Worm (Caenorhabditis elegans) whole organism, midembryonic: Measurements from ENCODE around the gene srg-51.

Experiments used
- T22C8.4 ChIP-seq: fragments of 200-800 bp; sonication (Bioruptor generic); IDR thresholded peaks from 2 replicates; pipeline ENCODE4 v1.3.6; 2022; ENCODE audit warnings: missing genetic modification characterization, missing compliant biosample characterization
- cog-1 ChIP-seq: sonication (generic microtip); optimal IDR thresholded peaks from 2 replicates; lab custom pipeline; 2016; ENCODE audit warnings: missing genetic modification characterization, missing compliant biosample characterization
- flt-1 ChIP-seq: fragments of 200-800 bp; sonication (Bioruptor generic); IDR thresholded peaks from 2 replicates; pipeline ENCODE4 v1.3.6; 2022; ENCODE audit warnings: missing genetic modification characterization, missing compliant biosample characterization
- klf-2 ChIP-seq: fragments of 200-800 bp; sonication (Bioruptor generic); conservative IDR thresholded peaks from 2 replicates; pipeline ENCODE4 v1.3.6; 2022; ENCODE audit warnings: missing genetic modification reagents, missing genetic modification characterization, missing compliant biosample characterization
- ref-1 ChIP-seq: fragments of 200-800 bp; sonication (Bioruptor generic); conservative IDR thresholded peaks from 2 replicates; pipeline ENCODE4 v1.3.6; 2022; ENCODE audit warnings: missing genetic modification reagents, missing genetic modification characterization, missing compliant biosample characterization
- ztf-29 ChIP-seq: fragments of 200-800 bp; sonication (Bioruptor generic); IDR thresholded peaks from 2 replicates; pipeline ENCODE4 v1.3.6; 2022; ENCODE audit warnings: missing genetic modification reagents, missing genetic modification characterization, missing compliant biosample characterization

- no peak for TF ChIP-seq T22C8.4
- no peak for TF ChIP-seq flt-1 (GFP tag; lab: Robert Waterston, UW)
- no peak for TF ChIP-seq ztf-29 (GFP tag; lab: Robert Waterston, UW)
- TF ChIP-seq ref-1 (GFP tag; lab: Robert Waterston, UW) = no peak
- no peak for TF ChIP-seq klf-2 (GFP tag; lab: Robert Waterston, UW)
- no peak for TF ChIP-seq cog-1 (tag; lab: Kevin White, UChicago)
These were observed at the start of gene srg-51 for ce11 chrIV:15140832-15141231.
